Worm (Caenorhabditis elegans) whole organism, L4 larva: ENCODE data around the gene K01A6.8.

ENCODE experiments used
- D1046.2 ChIP-seq: fragments of 200-800 bp; sonication (Bioruptor generic); IDR thresholded peaks from 2 replicates; pipeline ENCODE4 v1.3.6; 2022; ENCODE audit warnings: missing genetic modification characterization, missing compliant biosample characterization
- F44E2.7 ChIP-seq: fragments of 200-800 bp; sonication (Bioruptor generic); IDR thresholded peaks from 2 replicates; pipeline ENCODE4 v2.1.2; 2022; ENCODE audit warnings: missing genetic modification characterization, missing compliant biosample characterization
- R02D3.7 ChIP-seq: fragments of 150-350 bp; sonication (generic microtip); optimal IDR thresholded peaks from 3 replicates; lab custom pipeline; 2014; ENCODE audit warnings: missing biosample characterization, missing genetic modification characterization
- aha-1 ChIP-seq: fragments of 150-350 bp; peaks from one replicate; lab custom pipeline; 2014; ENCODE audit warnings: missing biosample characterization, missing genetic modification characterization
- arid-1 ChIP-seq: fragments of 200-800 bp; sonication (Bioruptor generic); conservative IDR thresholded peaks from 2 replicates; pipeline ENCODE4 v1.3.6; 2022; ENCODE audit warnings: missing genetic modification reagents, missing genetic modification characterization, missing compliant biosample characterization
- attf-4 ChIP-seq: sonication (generic microtip); optimal IDR thresholded peaks from 3 replicates; lab custom pipeline; 2017; ENCODE audit warnings: missing biosample characterization, missing genetic modification characterization
- ceh-82 ChIP-seq: sonication (generic microtip); optimal IDR thresholded peaks from 2 replicates; lab custom pipeline; 2017; ENCODE audit warnings: missing biosample characterization, missing genetic modification characterization
- cey-2 ChIP-seq: sonication (generic microtip); optimal IDR thresholded peaks from 3 replicates; lab custom pipeline; 2017; ENCODE audit warnings: missing genetic modification characterization, mild to moderate bottlenecking, missing compliant biosample characterization, antibody characterized with exemption, borderline replicate concordance; ENCODE audit not compliant: insufficient read depth
- ctbp-1 ChIP-seq: fragments of 200-800 bp; sonication (Bioruptor generic); IDR thresholded peaks from 2 replicates; pipeline ENCODE4 v1.3.6; 2022; ENCODE audit warnings: missing genetic modification reagents, missing genetic modification characterization, missing compliant biosample characterization
- daf-12 ChIP-seq: fragments of 150-350 bp; optimal IDR thresholded peaks from 2 replicates; lab custom pipeline; 2014; ENCODE audit warnings: missing biosample characterization, missing genetic modification reagents, missing genetic modification characterization
- daf-16 ChIP-seq, 3 experiments: sonication (generic microtip); optimal IDR thresholded peaks; 2 replicates each; lab custom pipeline; 2016 to 2017; ENCODE audit warnings: missing genetic modification characterization in 3 of 3, missing genetic modification reagents in 3 of 3, mild to moderate bottlenecking in 2 of 3, missing compliant biosample characterization in 2 of 3, missing biosample characterization in 1 of 3, moderate library complexity in 1 of 3
- daf-8 ChIP-seq: fragments of 200-800 bp; sonication (Bioruptor generic); IDR thresholded peaks from 2 replicates; pipeline ENCODE4 v1.3.6; 2022; ENCODE audit warnings: missing genetic modification characterization, missing compliant biosample characterization
- dmd-8 ChIP-seq: fragments of 200-800 bp; sonication (Bioruptor generic); IDR thresholded peaks from 2 replicates; pipeline ENCODE4 v1.3.6; 2022; ENCODE audit warnings: missing genetic modification characterization, missing compliant biosample characterization
- egl-27 ChIP-seq: sonication (generic microtip); optimal IDR thresholded peaks from 3 replicates; lab custom pipeline; 2017; ENCODE audit warnings: missing biosample characterization, missing genetic modification reagents, missing genetic modification characterization
- fkh-10 ChIP-seq: fragments of 150-350 bp; optimal IDR thresholded peaks from 2 replicates; lab custom pipeline; 2014; ENCODE audit warnings: missing biosample characterization, missing genetic modification reagents, missing genetic modification characterization
- gei-8 ChIP-seq: fragments of 200-800 bp; sonication (Bioruptor generic); optimal IDR thresholded peaks from 2 replicates; lab custom pipeline; 2018; ENCODE audit warnings: mild to moderate bottlenecking, missing genetic modification characterization, missing compliant biosample characterization
- hlh-11 ChIP-seq: fragments of 200-800 bp; sonication (Bioruptor generic); optimal IDR thresholded peaks from 2 replicates; lab custom pipeline; 2018; ENCODE audit warnings: mild to moderate bottlenecking, missing genetic modification characterization, missing compliant biosample characterization
- lin-29 ChIP-seq: fragments of 200-800 bp; sonication (Bioruptor generic); IDR thresholded peaks from 2 replicates; pipeline ENCODE4 v1.3.6; 2022; ENCODE audit warnings: missing genetic modification reagents, missing genetic modification characterization, missing compliant biosample characterization
- lin-38 ChIP-seq: fragments of 200-800 bp; sonication (Bioruptor generic); IDR thresholded peaks from 2 replicates; pipeline ENCODE4 v1.3.6; 2022; ENCODE audit warnings: missing genetic modification reagents, missing genetic modification characterization, missing compliant biosample characterization
- lin-39 ChIP-seq: fragments of 150-350 bp; optimal IDR thresholded peaks from 2 replicates; lab custom pipeline; 2014; ENCODE audit warnings: missing biosample characterization, missing genetic modification reagents, missing genetic modification characterization
- lsy-2 ChIP-seq, 2 experiments: fragments of 150-350 bp in 1 of 2; sonication (generic microtip) in 1 of 2; optimal IDR thresholded peaks; 2 replicates each; lab custom pipeline; 2014 to 2017; ENCODE audit warnings: missing biosample characterization in 2 of 2, missing genetic modification characterization in 2 of 2
- madf-9 ChIP-seq: fragments of 200-800 bp; sonication (Bioruptor generic); conservative IDR thresholded peaks from 2 replicates; pipeline ENCODE4 v1.3.6; 2022; ENCODE audit warnings: missing genetic modification reagents, missing genetic modification characterization, missing compliant biosample characterization
- mep-1 ChIP-seq: fragments of 150-350 bp; sonication (generic microtip); optimal IDR thresholded peaks from 3 replicates; lab custom pipeline; 2014; ENCODE audit warnings: missing biosample characterization, missing genetic modification characterization
- mes-2 ChIP-seq: sonication (generic microtip); optimal IDR thresholded peaks from 2 replicates; lab custom pipeline; 2016; ENCODE audit warnings: missing genotype, mild to moderate bottlenecking, missing genetic modification characterization, missing compliant biosample characterization; ENCODE audit not compliant: poor library complexity, severe bottlenecking
- nhr-10 ChIP-seq: fragments of 150-350 bp; optimal IDR thresholded peaks from 2 replicates; lab custom pipeline; 2014; ENCODE audit warnings: missing biosample characterization, missing genetic modification characterization
- nhr-102 ChIP-seq: sonication (generic microtip); optimal IDR thresholded peaks from 2 replicates; lab custom pipeline; 2016; ENCODE audit warnings: mild to moderate bottlenecking, missing genetic modification characterization, moderate library complexity, missing compliant biosample characterization
- nhr-111 ChIP-seq: fragments of 200-800 bp; sonication (Bioruptor generic); optimal IDR thresholded peaks from 2 replicates; lab custom pipeline; 2018; ENCODE audit warnings: mild to moderate bottlenecking, missing genetic modification characterization, missing compliant biosample characterization
- nhr-77 ChIP-seq: fragments of 150-350 bp; optimal IDR thresholded peaks from 2 replicates; lab custom pipeline; 2014; ENCODE audit warnings: missing biosample characterization, missing genetic modification characterization
- rbr-2 ChIP-seq: sonication (generic microtip); optimal IDR thresholded peaks from 2 replicates; lab custom pipeline; 2016; ENCODE audit warnings: missing genotype, missing genetic modification characterization, missing compliant biosample characterization
- saeg-2 ChIP-seq: fragments of 200-800 bp; sonication (Bioruptor generic); IDR thresholded peaks from 2 replicates; pipeline ENCODE4 v1.3.6; 2022; ENCODE audit warnings: missing genetic modification reagents, missing genetic modification characterization, missing compliant biosample characterization
- set-16 ChIP-seq: fragments of 200-800 bp; sonication (Bioruptor generic); IDR thresholded peaks from 2 replicates; pipeline ENCODE4 v1.3.6; 2022; ENCODE audit warnings: missing genetic modification reagents, missing genetic modification characterization, missing compliant biosample characterization
- skn-1 ChIP-seq: fragments of 150-350 bp; optimal IDR thresholded peaks from 2 replicates; lab custom pipeline; 2014; ENCODE audit warnings: missing biosample characterization, missing genetic modification characterization
- snpc-1.2 ChIP-seq: fragments of 200-800 bp; sonication (Bioruptor generic); IDR thresholded peaks from 2 replicates; pipeline ENCODE4 v1.3.6; 2022; ENCODE audit warnings: missing genetic modification reagents, missing genetic modification characterization, missing compliant biosample characterization
- spr-1 ChIP-seq: sonication (generic microtip); optimal IDR thresholded peaks from 2 replicates; lab custom pipeline; 2016; ENCODE audit warnings: mild to moderate bottlenecking, missing genetic modification characterization, missing compliant biosample characterization
- tra-1 ChIP-seq: fragments of 200-800 bp; sonication (Bioruptor generic); IDR thresholded peaks from 2 replicates; pipeline ENCODE4 v1.3.6; 2022; ENCODE audit warnings: missing genetic modification reagents, missing genetic modification characterization, missing compliant biosample characterization
- unc-130 ChIP-seq: sonication (generic microtip); optimal IDR thresholded peaks from 2 replicates; lab custom pipeline; 2016; ENCODE audit warnings: missing genetic modification reagents, missing genetic modification characterization, missing compliant biosample characterization
- unc-39 ChIP-seq: sonication (generic microtip); optimal IDR thresholded peaks from 2 replicates; lab custom pipeline; 2017; ENCODE audit warnings: missing biosample characterization, missing genetic modification characterization
- unc-62 ChIP-seq, 3 experiments: fragments of 150-350 bp in 1 of 3; sonication (generic microtip); optimal IDR thresholded peaks in 2 of 3; peaks in 1 of 3; 1 replicate in 1 of 3; 2 replicates in 2 of 3; lab custom pipeline; 2014 to 2017; ENCODE audit warnings: missing biosample characterization in 3 of 3, missing genetic modification characterization in 3 of 3, missing genetic modification reagents in 3 of 3, missing genotype in 1 of 3
- vab-7 ChIP-seq: fragments of 200-800 bp; sonication (Bioruptor generic); IDR thresholded peaks from 2 replicates; pipeline ENCODE4 v1.3.6; 2022; ENCODE audit warnings: missing genetic modification reagents, missing genetic modification characterization, missing compliant biosample characterization
- zfp-2 ChIP-seq: sonication (generic microtip); optimal IDR thresholded peaks from 2 replicates; lab custom pipeline; 2016; ENCODE audit warnings: mild to moderate bottlenecking, missing genetic modification characterization, missing compliant biosample characterization
- zfp-3 ChIP-seq: fragments of 200-800 bp; sonication (Bioruptor generic); conservative IDR thresholded peaks from 2 replicates; pipeline ENCODE4 v1.3.6; 2022; ENCODE audit warnings: missing genetic modification reagents, missing genetic modification characterization, missing compliant biosample characterization
- zip-2 ChIP-seq: fragments of 150-350 bp; optimal IDR thresholded peaks from 2 replicates; lab custom pipeline; 2014; ENCODE audit warnings: missing biosample characterization, missing genetic modification characterization

K01A6.8 gene

ce11 chrIV:11714739-11715138 lies 22.4 kb downstream of the K01A6.8 start, which contains the start of gene magi-1:
Gene magi-1, plus strand, starts transcription at chrIV:11715039.
- no peak for TF ChIP-seq cey-2
- TF ChIP-seq attf-4 (tag; lab: Kevin White, UChicago), result no peak
- no peak for TF ChIP-seq tra-1 (GFP tag; lab: Robert Waterston, UW)
- no peak for TF ChIP-seq daf-12 (tag; lab: Kevin White, UChicago)
- TF ChIP-seq snpc-1.2 (GFP tag; lab: Robert Waterston, UW), result no peak
- no peak for TF ChIP-seq daf-8 (GFP tag; lab: Robert Waterston, UW)
- no peak for TF ChIP-seq unc-39 (tag; lab: Kevin White, UChicago)
- TF ChIP-seq unc-130 (GFP tag; lab: Kevin White, UChicago), result no peak
- no peak for TF ChIP-seq lsy-2 (tag; optimal IDR thresholded peaks at IDR 0.05; lab: Kevin White, UChicago)
- TF ChIP-seq F44E2.7 (GFP tag; lab: Robert Waterston, UW), result no peak
- TF ChIP-seq ceh-82 (tag; lab: Kevin White, UChicago), result no peak
- no peak for TF ChIP-seq spr-1 (tag; lab: Kevin White, UChicago)
- no peak for TF ChIP-seq nhr-102 (tag; lab: Kevin White, UChicago)
- no peak for TF ChIP-seq saeg-2 (GFP tag; lab: Robert Waterston, UW)
- TF ChIP-seq fkh-10 (GFP tag; lab: Kevin White, UChicago), result no peak
- TF ChIP-seq aha-1, result no peak
- TF ChIP-seq zfp-3, result no peak
- TF ChIP-seq rbr-2, result no peak
- TF ChIP-seq mes-2 (tag; lab: Kevin White, UChicago), result no peak

DNA sequence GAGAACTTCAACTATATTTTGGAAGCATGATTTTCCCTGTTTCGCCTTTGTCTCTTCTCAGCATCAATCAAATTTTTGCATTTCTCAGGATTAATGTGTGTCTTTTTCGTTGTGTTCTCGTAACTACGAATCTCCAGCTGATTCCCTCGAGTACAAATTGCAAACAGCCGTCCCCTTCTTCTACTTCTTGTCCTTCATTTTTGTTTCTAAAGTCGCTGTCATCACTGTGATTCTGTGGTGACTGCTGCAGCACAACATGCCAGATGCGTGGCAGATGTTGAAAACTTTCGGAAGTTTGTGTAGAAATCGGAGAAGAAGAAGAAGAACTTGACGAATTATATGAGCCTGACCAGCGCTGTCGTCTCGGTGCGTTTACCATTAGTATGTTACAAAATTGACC lies 23.9 kb downstream of the K01A6.8 start:
- no peak for TF ChIP-seq lin-39 (tag; lab: Kevin White, UChicago)
- TF ChIP-seq egl-27, result no peak
- no peak for TF ChIP-seq zfp-3
- no peak for TF ChIP-seq D1046.2 (GFP tag; lab: Robert Waterston, UW)
- TF ChIP-seq, all 104 proteins: peak for 0

DNA sequence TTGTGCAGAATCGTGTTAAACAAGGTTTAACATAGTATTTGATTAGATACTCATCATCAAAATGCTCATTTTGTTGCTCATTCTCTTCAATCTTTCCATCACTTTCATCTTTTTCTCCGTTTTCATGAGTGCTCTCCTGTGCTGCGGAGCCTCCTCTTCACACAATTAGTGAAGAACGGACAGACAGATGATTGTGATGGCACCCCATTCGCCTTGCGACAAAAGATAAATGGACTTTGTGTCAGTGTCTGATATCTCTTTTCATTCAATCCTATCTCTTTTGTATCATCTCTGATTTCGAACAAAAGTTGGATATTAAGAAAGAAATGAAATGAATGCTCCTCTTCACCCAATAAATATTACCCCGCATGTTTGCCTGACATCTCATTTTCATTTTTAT lies 26.8 kb downstream of the K01A6.8 start:
- peak; percentile 9 for TF ChIP-seq hlh-11 (tag; lab: Kevin White, UChicago)
- TF ChIP-seq gei-8 (GFP tag; lab: Kevin White, UChicago), result no peak
- TF ChIP-seq daf-16 (GFP tag; optimal IDR thresholded peaks at IDR 0.05; lab: Kevin White, UChicago), result peak in 1 of 2 experiments; percentile 22
- no peak for TF ChIP-seq daf-16 (tag; optimal IDR thresholded peaks at IDR 0.05; lab: Kevin White, UChicago)
- TF ChIP-seq lin-29 (GFP tag; lab: Robert Waterston, UW), result no peak
- TF ChIP-seq unc-62 (GFP tag; optimal IDR thresholded peaks at IDR 0.05 in 1 of 2; lab: Kevin White, UChicago), result peak in 1 of 2 experiments; percentile 49
- no peak for TF ChIP-seq unc-62 (tag; optimal IDR thresholded peaks at IDR 0.05; lab: Kevin White, UChicago)

DNA sequence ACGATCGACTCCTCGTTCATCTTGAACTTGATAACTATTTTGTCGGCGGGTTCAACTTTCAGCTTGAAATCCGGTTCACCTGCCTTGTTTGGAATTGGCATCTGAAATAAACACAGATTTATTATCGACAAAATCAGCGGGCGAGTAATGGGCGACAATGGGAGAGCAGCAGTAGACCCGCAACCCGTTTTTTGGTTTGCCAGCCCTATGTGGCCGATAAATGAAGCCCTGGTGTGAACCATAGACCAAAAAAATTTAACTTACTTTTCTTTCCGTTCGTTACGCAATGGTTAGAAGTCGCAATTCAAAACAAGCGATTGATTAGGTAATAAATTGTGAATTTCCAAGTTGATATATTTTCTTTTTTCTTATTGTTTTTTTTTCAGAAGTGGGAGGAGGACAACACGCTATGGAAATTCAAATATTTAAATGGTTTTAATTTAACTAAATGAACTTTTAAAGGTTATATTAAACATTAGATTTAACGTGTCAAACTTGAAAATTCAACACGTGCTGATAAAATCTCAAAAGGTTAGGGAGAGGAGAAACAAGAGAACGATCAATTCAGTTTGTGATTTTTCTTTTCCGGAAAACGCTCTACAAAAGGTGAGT lies 33.4 kb downstream of the K01A6.8 start, which contains the start of the genes T22B3.3 and alg-3:
TSS of gene T22B3.3 (minus strand) at position 101 of the 612 bp plus-strand sequence.
TSS of gene alg-3 (plus strand) at position 562 of the 612 bp plus-strand sequence.
- no peak for TF ChIP-seq nhr-77 (tag; lab: Kevin White, UChicago)
- TF ChIP-seq zfp-2 (tag; lab: Kevin White, UChicago), result no peak
- no peak for TF ChIP-seq madf-9
- no peak for TF ChIP-seq dmd-8
- no peak for TF ChIP-seq zfp-3
- no peak for TF ChIP-seq arid-1 (GFP tag; lab: Robert Waterston, UW)
- TF ChIP-seq ctbp-1, result no peak
- no peak for TF ChIP-seq skn-1
- TF ChIP-seq zip-2 (tag; lab: Kevin White, UChicago), result no peak
- no peak for TF ChIP-seq R02D3.7 (tag; lab: Kevin White, UChicago)
- no peak for TF ChIP-seq aha-1
- TF ChIP-seq unc-62 (GFP tag; optimal IDR thresholded peaks at IDR 0.05 in 1 of 2; lab: Kevin White, UChicago), result no peak
- no peak for TF ChIP-seq unc-62 (tag; optimal IDR thresholded peaks at IDR 0.05; lab: Kevin White, UChicago)
- no peak for TF ChIP-seq lin-38 (GFP tag; lab: Robert Waterston, UW)
- no peak for TF ChIP-seq nhr-111 (GFP tag; lab: Kevin White, UChicago)
- TF ChIP-seq mep-1 (tag; lab: Kevin White, UChicago), result no peak
- no peak for TF ChIP-seq daf-12 (tag; lab: Kevin White, UChicago)
- no peak for TF ChIP-seq set-16
- no peak for TF ChIP-seq nhr-10 (tag; lab: Kevin White, UChicago)
- no peak for TF ChIP-seq vab-7 (GFP tag; lab: Robert Waterston, UW)
- TF ChIP-seq lin-39 (tag; lab: Kevin White, UChicago), result no peak
